Fruit fly (Drosophila melanogaster): ENCODE results near the gene Lar.

The Lar gene

DNA sequence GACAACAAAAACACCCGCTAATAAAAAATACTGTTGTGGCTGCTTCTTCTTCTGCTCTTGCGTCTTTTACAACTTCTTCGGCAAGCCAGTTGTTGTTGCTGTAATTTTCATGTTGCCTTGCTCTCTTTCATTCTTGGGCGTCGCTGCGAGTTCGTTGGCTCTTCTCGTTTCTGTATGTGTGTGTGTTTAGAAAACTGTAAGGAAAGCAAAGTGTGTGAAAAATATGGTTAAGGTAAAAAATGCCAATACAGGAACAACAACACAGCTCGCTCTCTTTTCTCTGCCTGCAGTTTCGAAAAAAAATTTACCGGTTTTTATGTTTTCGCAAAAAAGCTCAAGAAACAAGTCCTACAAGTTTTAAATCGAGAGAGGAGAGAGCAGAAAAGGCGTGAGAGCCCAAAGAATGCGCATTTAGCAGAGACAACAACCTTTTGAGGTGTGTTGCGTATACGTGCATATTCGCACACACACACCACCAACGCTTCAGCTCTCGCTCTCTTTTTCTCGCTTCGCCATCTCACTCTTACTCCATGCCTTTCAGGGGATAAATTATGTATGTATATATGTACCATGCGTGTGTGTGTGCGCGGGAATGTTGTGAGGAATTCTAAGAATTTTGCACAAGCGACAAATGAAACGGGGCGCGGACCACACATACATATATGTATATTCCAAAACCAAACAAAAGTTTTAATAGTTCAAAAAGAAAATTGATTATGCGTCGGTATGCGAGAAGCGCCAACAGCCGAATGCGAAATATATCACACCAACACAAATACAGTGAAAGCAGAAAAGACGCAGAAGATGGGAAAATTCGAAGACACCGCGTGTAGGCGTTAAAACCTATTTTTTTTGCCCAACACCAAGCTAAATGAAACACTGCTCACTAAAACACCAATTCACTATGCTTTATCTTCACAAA lies 14.6 kb upstream of the Lar start:
- TF ChIP-seq CG8478 (optimal IDR thresholded peaks at IDR 0.05), result no peak
- TF ChIP-seq CTCF (optimal IDR thresholded peaks at IDR 0.05), result no peak

- no peak for TF ChIP-seq CG8478 (optimal IDR thresholded peaks at IDR 0.05)
- no peak for TF ChIP-seq CTCF (optimal IDR thresholded peaks at IDR 0.05)
Measured at dm6 chr2L:19572496-19573317, 13.7 kb upstream of the Lar start.

DNA sequence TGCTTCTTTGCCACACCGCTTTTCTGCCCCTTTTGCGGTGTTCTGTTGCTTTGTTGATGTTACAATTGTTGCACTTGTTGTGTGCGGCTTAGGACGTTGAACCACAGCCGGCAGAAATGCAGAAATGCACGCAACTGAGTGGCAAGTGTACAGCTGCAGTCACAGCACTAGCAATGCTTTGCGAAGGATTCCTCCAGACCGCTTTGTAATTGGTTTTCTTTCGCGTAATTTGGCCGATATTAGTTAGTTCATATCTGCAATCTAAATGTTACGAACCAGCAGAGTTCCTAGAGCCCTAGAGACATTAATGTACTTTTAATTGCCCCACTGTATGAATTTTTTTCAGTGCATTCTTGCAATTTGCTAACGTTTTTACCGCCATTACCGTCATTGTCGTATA lies 12.1 kb upstream of the Lar start:
- no peak for TF ChIP-seq CTCF (optimal IDR thresholded peaks at IDR 0.05)
- no peak for TF ChIP-seq CG8478 (optimal IDR thresholded peaks at IDR 0.05)

DNA sequence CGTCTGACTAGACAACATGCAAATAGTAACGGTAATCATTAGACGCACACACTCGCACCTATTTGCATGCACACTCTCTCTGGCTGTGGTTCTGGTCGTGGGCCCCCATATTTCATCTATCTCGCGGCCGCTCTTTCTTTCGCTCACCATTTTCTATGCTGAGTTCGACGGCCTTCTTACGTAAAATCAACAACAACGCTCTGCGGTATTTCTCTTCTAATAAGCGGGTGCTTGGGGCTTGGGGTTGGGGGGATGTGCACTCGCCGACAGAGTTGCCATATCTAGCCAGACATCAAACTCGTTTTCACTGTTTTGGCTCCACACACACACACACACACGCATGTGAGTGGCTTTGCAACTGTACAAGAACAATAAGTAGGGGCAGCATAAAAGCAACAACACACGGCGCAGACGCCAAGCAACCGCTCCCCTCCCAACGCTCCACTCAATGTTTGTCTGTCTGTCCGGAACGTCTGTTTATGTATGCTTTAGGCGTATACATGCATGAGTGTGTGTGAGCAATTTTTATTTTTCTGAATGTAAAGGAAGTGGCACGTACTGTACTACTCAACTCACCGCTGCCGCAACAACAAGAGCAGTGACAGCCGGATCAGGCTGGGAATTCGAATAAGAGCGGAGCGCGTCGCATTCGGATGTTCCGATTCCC lies 11.3 kb upstream of the Lar start:
- TF ChIP-seq CTCF (optimal IDR thresholded peaks at IDR 0.05) (no peak), CG8478 (optimal IDR thresholded peaks at IDR 0.05) (no peak)

- peak in 1 of 2 experiments; percentile 40 for TF ChIP-seq CTCF (optimal IDR thresholded peaks at IDR 0.05)
- no peak for TF ChIP-seq CG8478 (optimal IDR thresholded peaks at IDR 0.05)
Measured at dm6 chr2L:19575626-19576298, 10.7 kb upstream of the Lar start.

dm6 chr2L:19576299-19576971 lies 10.0 kb upstream of the Lar start:
- TF ChIP-seq CG8478 (optimal IDR thresholded peaks at IDR 0.05), result no peak
- TF ChIP-seq CTCF (optimal IDR thresholded peaks at IDR 0.05), result no peak

DNA sequence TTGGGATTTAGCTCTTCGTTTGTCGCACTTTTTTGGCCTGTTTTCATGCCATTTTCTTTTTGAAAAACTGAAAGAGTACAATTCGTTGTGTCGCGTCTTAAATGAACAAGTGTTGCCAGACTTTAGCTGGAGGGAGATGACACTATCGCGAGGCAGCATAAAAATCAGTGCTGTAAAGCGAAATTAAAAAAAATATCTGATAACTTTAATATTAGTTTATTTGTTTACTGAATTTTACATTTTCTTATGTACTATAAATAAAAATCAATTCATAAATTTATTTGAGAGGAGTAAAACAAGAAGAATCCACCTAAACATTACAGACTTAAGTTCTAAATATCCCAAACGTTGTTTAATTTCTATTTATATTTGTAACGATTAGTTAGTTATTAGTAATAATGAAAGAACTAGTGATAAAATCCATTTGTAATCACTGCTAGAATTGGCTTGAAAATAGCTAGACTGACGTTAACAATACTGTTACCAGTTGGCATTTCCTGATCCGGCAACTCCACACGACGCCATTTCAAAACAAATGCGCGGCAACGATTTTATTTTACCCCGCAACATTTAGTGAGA lies 9.1 kb upstream of the Lar start, which contains the start of the genes spi and msb1l:
Gene spi (minus strand): TSS at position 129 of the 579 bp plus-strand sequence.
Gene msb1l (plus strand): TSS at position 515 of the 579 bp plus-strand sequence.
- no peak for TF ChIP-seq CTCF (optimal IDR thresholded peaks at IDR 0.05)
- no peak for TF ChIP-seq CG8478 (optimal IDR thresholded peaks at IDR 0.05)

DNA sequence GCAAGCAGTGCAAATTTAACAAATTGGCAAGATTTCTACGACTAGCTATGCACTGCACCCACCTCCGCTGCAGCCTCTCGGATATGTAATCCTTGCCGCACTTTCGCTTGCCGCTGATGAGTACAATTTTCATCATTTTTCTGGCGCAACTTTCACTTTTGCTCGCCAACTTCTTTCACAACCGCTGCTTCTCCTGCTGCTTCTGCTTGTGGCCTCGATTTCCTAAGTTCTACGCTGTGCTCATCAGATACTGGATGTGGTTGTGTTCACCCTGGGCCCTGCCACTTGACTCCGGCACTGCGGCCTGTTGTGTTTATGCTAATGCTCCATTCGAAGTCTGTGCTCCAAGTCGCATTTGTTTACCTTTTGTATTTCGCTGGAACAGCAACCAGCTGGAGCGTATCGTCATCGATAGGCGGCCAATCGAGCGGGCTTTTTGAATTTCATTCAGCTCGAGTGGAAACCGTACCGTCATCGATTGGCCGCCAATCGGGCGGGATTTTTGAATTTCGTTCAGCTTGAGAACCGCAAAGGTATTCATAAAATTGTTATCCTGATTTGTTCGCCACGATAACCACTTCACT lies 6.3 kb upstream of the Lar start, which contains the start of gene Pmvk:
Gene Pmvk (minus strand): TSS at position 357 of the 584 bp plus-strand sequence.
- TF ChIP-seq CG8478 (optimal IDR thresholded peaks at IDR 0.05), result no peak
- no peak for TF ChIP-seq CTCF (optimal IDR thresholded peaks at IDR 0.05)

- TF ChIP-seq CTCF (optimal IDR thresholded peaks at IDR 0.05) (peak in 1 of 2 experiments; percentile 29), CG8478 (optimal IDR thresholded peaks at IDR 0.05) (no peak)
Measured at dm6 chr2L:19582185-19582584, 4.2 kb upstream of the Lar start, which contains the start of gene Hakai. Gene Hakai (minus strand): TSS chr2L:19582474.

- TF ChIP-seq CTCF (optimal IDR thresholded peaks at IDR 0.05) (peak; percentile 26 to 68), CG8478 (optimal IDR thresholded peaks at IDR 0.05) (no peak)
Measured at dm6 chr2L:19583926-19584392, 2.5 kb upstream of the Lar start, which contains the start of the genes PCNA2 and CG10366. Gene PCNA2 (minus strand): TSS chr2L:19583990. Gene CG10366 (plus strand): TSS chr2L:19584235.

dm6 chr2L:19587334-19587659 lies 874 bp downstream of the Lar start:
- TF ChIP-seq CG8478 (optimal IDR thresholded peaks at IDR 0.05), result no peak
- no peak for TF ChIP-seq CTCF (optimal IDR thresholded peaks at IDR 0.05)

DNA sequence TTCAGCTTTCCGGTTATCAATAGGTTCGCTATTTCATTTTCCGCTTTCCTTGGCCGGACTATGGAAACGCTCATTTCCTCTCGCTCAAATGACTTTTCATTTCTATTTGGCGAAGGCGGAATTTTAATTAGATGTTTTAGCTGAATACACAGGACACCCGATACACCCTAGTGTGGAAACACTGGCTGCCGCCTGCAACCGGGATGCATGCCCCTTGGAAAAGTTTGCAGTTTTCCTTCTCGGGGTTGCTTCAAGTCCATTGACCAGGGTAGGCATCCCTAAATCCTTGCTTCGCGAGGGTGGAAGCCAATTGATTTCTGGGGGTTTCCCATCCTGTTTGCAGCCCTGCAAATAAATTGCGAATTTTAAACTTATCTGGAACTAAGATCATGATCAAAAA lies 2.5 kb downstream of the Lar start:
- no peak for TF ChIP-seq CTCF (optimal IDR thresholded peaks at IDR 0.05)
- TF ChIP-seq CG8478 (optimal IDR thresholded peaks at IDR 0.05), result no peak

dm6 chr2L:19590629-19591028 lies 4.2 kb downstream of the Lar start:
- TF ChIP-seq CTCF (optimal IDR thresholded peaks at IDR 0.05) (peak in 1 of 2 experiments; percentile 25), CG8478 (optimal IDR thresholded peaks at IDR 0.05) (no peak)
